Worm (Caenorhabditis elegans) whole organism, early embryonic: ENCODE results near the gene H20J04.6.

Source experiments
- B0310.2 ChIP-seq: sonication (generic microtip); optimal IDR thresholded peaks from 2 replicates; lab custom pipeline; 2016; ENCODE audit warnings: mild to moderate bottlenecking, missing genetic modification characterization, missing compliant biosample characterization
- F13C5.2 ChIP-seq: sonication (generic microtip); optimal IDR thresholded peaks from 2 replicates; lab custom pipeline; 2017; ENCODE audit warnings: mild to moderate bottlenecking, missing genetic modification characterization, inconsistent platforms, missing compliant biosample characterization
- ama-1 ChIP-seq: fragments of 150-350 bp; optimal IDR thresholded peaks from 2 replicates; lab custom pipeline; 2014
- hmg-4 ChIP-seq: fragments of 200-800 bp; sonication (Bioruptor generic); optimal IDR thresholded peaks from 2 replicates; lab custom pipeline; 2018; ENCODE audit warnings: mild to moderate bottlenecking, missing genetic modification characterization, missing compliant biosample characterization
- scrt-1 ChIP-seq: fragments of 200-800 bp; sonication (Bioruptor generic); IDR thresholded peaks from 2 replicates; pipeline ENCODE4 v1.3.6; 2022; ENCODE audit warnings: missing genetic modification characterization, missing compliant biosample characterization
- sea-1 ChIP-seq: fragments of 200-800 bp; sonication (Bioruptor generic); conservative IDR thresholded peaks from 2 replicates; pipeline ENCODE4 v1.3.6; 2022; ENCODE audit warnings: missing genetic modification characterization, missing compliant biosample characterization

DNA sequence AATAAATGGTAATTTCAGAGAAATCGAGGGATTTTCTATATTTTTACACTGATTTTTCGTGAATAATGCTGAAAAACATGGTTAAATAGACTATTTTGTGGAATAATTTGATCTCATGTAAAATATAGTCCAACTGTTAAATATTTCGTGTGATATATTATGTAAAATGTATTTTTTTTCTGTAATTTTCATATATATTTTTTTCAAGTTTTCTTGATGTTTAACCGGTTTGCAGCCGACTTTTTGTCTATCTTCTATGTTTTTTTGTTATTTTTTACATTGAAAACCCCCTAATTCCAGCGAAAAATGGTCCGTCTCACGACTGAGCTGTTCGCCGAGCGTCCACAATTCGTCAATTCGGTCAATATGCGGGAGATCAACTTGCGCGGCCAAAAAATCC, 1.0 kb downstream of the H20J04.6 start, which contains the start of gene mog-2:
- TF ChIP-seq sea-1 (GFP tag; lab: Robert Waterston, UW) (no peak), scrt-1 (GFP tag; lab: Robert Waterston, UW) (no peak), hmg-4 (no peak), ama-1 (lab: Kevin White, UChicago) (no peak), B0310.2 (tag; lab: Kevin White, UChicago) (no peak), F13C5.2 (tag; lab: Kevin White, UChicago) (no peak)
